Worm (Caenorhabditis elegans): ENCODE data around the gene npr-34.

The npr-34 gene

ce11 chrII:14704204-14704603 is 34.8 kb downstream of the npr-34 start:
- TF ChIP-seq flt-1 (GFP tag; IDR thresholded peaks at IDR 0.05), result no peak
- TF ChIP-seq tab-1 (GFP tag; IDR thresholded peaks at IDR 0.05), result no peak
- no peak for TF ChIP-seq klf-2 (GFP tag; conservative IDR thresholded peaks at IDR 0.05)
- no peak for TF ChIP-seq med-1 (GFP tag; optimal IDR thresholded peaks at IDR 0.05; ENCODE audit: insufficient read depth)
- no peak for TF ChIP-seq ref-1 (GFP tag; conservative IDR thresholded peaks at IDR 0.05)
- no peak for TF ChIP-seq ztf-29 (GFP tag; IDR thresholded peaks at IDR 0.05)
- no peak for TF ChIP-seq cog-1 (tag; optimal IDR thresholded peaks at IDR 0.05)

- no peak for TF ChIP-seq med-1 (GFP tag; optimal IDR thresholded peaks at IDR 0.05; ENCODE audit: insufficient read depth)
- TF ChIP-seq klf-2 (GFP tag; conservative IDR thresholded peaks at IDR 0.05), result no peak
- no peak for TF ChIP-seq ztf-29 (GFP tag; IDR thresholded peaks at IDR 0.05)
- no peak for TF ChIP-seq cog-1 (tag; optimal IDR thresholded peaks at IDR 0.05)
- TF ChIP-seq ztf-23 (GFP tag; IDR thresholded peaks at IDR 0.05), result no peak
- no peak for TF ChIP-seq tab-1 (GFP tag; IDR thresholded peaks at IDR 0.05)
- no peak for TF ChIP-seq flt-1 (GFP tag; IDR thresholded peaks at IDR 0.05)
- TF ChIP-seq ref-1 (GFP tag; conservative IDR thresholded peaks at IDR 0.05), result no peak
- no peak for TF ChIP-seq T22C8.4 (GFP tag; IDR thresholded peaks at IDR 0.05)
Observed at ce11 chrII:14703232-14703926, 35.7 kb downstream of the npr-34 start.

- TF ChIP-seq flt-1 (GFP tag; IDR thresholded peaks at IDR 0.05) (no peak), T22C8.4 (GFP tag; IDR thresholded peaks at IDR 0.05) (no peak), ref-1 (GFP tag; conservative IDR thresholded peaks at IDR 0.05) (no peak)
Observed at ce11 chrII:14701581-14701980, 37.5 kb downstream of the npr-34 start.

ce11 chrII:14700096-14700495 is 38.9 kb downstream of the npr-34 start:
- TF ChIP-seq med-1 (GFP tag; optimal IDR thresholded peaks at IDR 0.05; ENCODE audit: insufficient read depth), result no peak
- no peak for TF ChIP-seq ztf-29 (GFP tag; IDR thresholded peaks at IDR 0.05)
- TF ChIP-seq tab-1 (GFP tag; IDR thresholded peaks at IDR 0.05), result no peak
- TF ChIP-seq T22C8.4 (GFP tag; IDR thresholded peaks at IDR 0.05), result no peak
- no peak for TF ChIP-seq klf-2 (GFP tag; conservative IDR thresholded peaks at IDR 0.05)
- TF ChIP-seq flt-1 (GFP tag; IDR thresholded peaks at IDR 0.05), result no peak
- no peak for TF ChIP-seq ref-1 (GFP tag; conservative IDR thresholded peaks at IDR 0.05)
- no peak for TF ChIP-seq cog-1 (tag; optimal IDR thresholded peaks at IDR 0.05)
- no peak for TF ChIP-seq ztf-23 (GFP tag; IDR thresholded peaks at IDR 0.05)

- TF ChIP-seq tab-1 (GFP tag; IDR thresholded peaks at IDR 0.05), result no peak
- TF ChIP-seq ref-1 (GFP tag; conservative IDR thresholded peaks at IDR 0.05), result no peak
- no peak for TF ChIP-seq ztf-23 (GFP tag; IDR thresholded peaks at IDR 0.05)
- TF ChIP-seq ztf-29 (GFP tag; IDR thresholded peaks at IDR 0.05), result no peak
- no peak for TF ChIP-seq med-1 (GFP tag; optimal IDR thresholded peaks at IDR 0.05; ENCODE audit: insufficient read depth)
- TF ChIP-seq T22C8.4 (GFP tag; IDR thresholded peaks at IDR 0.05), result no peak
- no peak for TF ChIP-seq cog-1 (tag; optimal IDR thresholded peaks at IDR 0.05)
- no peak for TF ChIP-seq flt-1 (GFP tag; IDR thresholded peaks at IDR 0.05)
- TF ChIP-seq klf-2 (GFP tag; conservative IDR thresholded peaks at IDR 0.05), result no peak
Observed at ce11 chrII:14698057-14698456, 41.0 kb downstream of the npr-34 start, which contains the start of gene C09F9.1. TSS of gene C09F9.1 (plus strand) at chrII:14698357.

- TF ChIP-seq tab-1 (GFP tag; IDR thresholded peaks at IDR 0.05) (no peak), ztf-23 (GFP tag; IDR thresholded peaks at IDR 0.05) (no peak), med-1 (GFP tag; optimal IDR thresholded peaks at IDR 0.05; ENCODE audit: insufficient read depth) (no peak), flt-1 (GFP tag; IDR thresholded peaks at IDR 0.05) (no peak), ref-1 (GFP tag; conservative IDR thresholded peaks at IDR 0.05) (no peak), cog-1 (tag; optimal IDR thresholded peaks at IDR 0.05) (no peak), klf-2 (GFP tag; conservative IDR thresholded peaks at IDR 0.05) (no peak), T22C8.4 (GFP tag; IDR thresholded peaks at IDR 0.05) (no peak), ztf-29 (GFP tag; IDR thresholded peaks at IDR 0.05) (no peak)
Observed at ce11 chrII:14695201-14695600, 43.8 kb downstream of the npr-34 start, which contains the start of gene K02B7.3. TSS of gene K02B7.3 (minus strand) at chrII:14695301.

All from whole organism, midembryonic.